Worm (Caenorhabditis elegans): Measurements from ENCODE around the gene F12E12.2.

Gene F12E12.2

ce11 chrII:3788356-3788962 is 48.7 kb downstream of the F12E12.2 start:
- TF ChIP-seq T22C8.4 (GFP tag; IDR thresholded peaks at IDR 0.05) = no peak
- TF ChIP-seq tab-1 (GFP tag; IDR thresholded peaks at IDR 0.05) = no peak
- TF ChIP-seq ztf-23 (GFP tag; IDR thresholded peaks at IDR 0.05) = no peak
- no peak for TF ChIP-seq med-1 (GFP tag; optimal IDR thresholded peaks at IDR 0.05; ENCODE audit: insufficient read depth)
- TF ChIP-seq cog-1 (tag; optimal IDR thresholded peaks at IDR 0.05) = no peak
- TF ChIP-seq flt-1 (GFP tag; IDR thresholded peaks at IDR 0.05) = no peak
- no peak for TF ChIP-seq ztf-29 (GFP tag; IDR thresholded peaks at IDR 0.05)
- no peak for TF ChIP-seq klf-2 (GFP tag; conservative IDR thresholded peaks at IDR 0.05)
- TF ChIP-seq ref-1 (GFP tag; conservative IDR thresholded peaks at IDR 0.05) = no peak
